Fruit fly (Drosophila melanogaster) whole organism: Measurements from ENCODE around the gene Trl.
A peak's percentile ranks its signal among the peaks of the same experiment; 100 is the strongest.

Source experiments
- CG8478 ChIP-seq: fragments of >200 bp; optimal IDR thresholded peaks from 2 replicates; lab custom pipeline; 2018; ENCODE audit warnings: inconsistent platforms
- Dll ChIP-seq: fragments of >200 bp; optimal IDR thresholded peaks from 2 replicates; lab custom pipeline; 2017
- EcR ChIP-seq, 2 experiments: fragments of >200 bp; optimal IDR thresholded peaks; 2 replicates each; lab custom pipeline; 2017; ENCODE audit warnings: missing biosample characterization in 2 of 2, missing genetic modification characterization in 2 of 2, missing genetic modification reagents in 2 of 2
- pan ChIP-seq: fragments of >200 bp; optimal IDR thresholded peaks from 2 replicates; lab custom pipeline; 2017
- psq ChIP-seq: fragments of >200 bp; optimal IDR thresholded peaks from 2 replicates; lab custom pipeline; 2017
- usp ChIP-seq: fragments of >200 bp; optimal IDR thresholded peaks from 2 replicates; lab custom pipeline; 2017; ENCODE audit warnings: missing biosample characterization, missing genetic modification characterization, mixed read lengths

DNA sequence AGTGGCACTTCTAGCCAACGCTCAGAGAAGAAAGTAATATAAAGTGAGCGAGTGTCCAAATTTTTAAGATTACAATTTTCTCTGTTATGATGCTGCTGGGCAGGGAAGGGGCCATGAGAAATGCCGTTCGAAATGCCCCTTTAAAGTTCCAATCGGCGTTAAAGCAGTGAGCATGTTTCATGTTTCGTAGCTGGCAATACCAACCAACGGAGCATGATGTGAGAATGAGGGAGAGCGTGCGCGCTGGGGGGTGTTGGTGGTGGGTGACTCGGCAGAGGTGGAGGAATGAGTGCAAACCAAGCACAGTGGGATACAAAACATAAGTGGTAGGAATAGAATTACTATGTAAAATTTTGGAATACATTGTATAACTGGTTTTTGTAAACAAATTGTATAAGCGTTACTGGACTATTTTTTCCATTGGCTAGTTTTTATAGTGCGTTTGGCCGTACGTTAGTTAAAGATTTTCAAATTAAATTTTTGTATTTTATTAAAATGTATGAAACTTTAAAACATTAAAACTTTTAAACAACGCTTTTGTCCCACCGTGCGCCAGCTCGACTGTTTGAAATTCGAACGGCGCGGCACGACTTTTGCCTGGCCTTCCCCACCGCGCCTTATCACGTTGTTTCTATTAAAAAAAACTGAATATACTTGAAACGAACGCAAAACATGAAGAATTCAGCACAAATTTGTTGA, 1.6 kb downstream of the Trl start:
- no peak for TF ChIP-seq usp (GFP tag; lab: Kevin White, UChicago)
- TF ChIP-seq pan, result no peak
- TF ChIP-seq EcR (GFP tag; optimal IDR thresholded peaks at IDR 0.05; lab: Kevin White, UChicago), result no peak
- TF ChIP-seq Dll (lab: Kevin White, UChicago), result peak; percentile 19
- no peak for TF ChIP-seq CG8478
- no peak for TF ChIP-seq psq (lab: Kevin White, UChicago)
